Fruit fly (Drosophila melanogaster) whole organism, adult: ENCODE measurements around the gene CG15211.

Experiments
- CG11617 ChIP-seq: fragments of 200-800 bp; sonication (Bioruptor generic); optimal IDR thresholded peaks from 2 replicates; lab custom pipeline; 2017; ENCODE audit warnings: mild to moderate bottlenecking, missing biosample characterization, missing genetic modification reagents, missing genetic modification characterization
- CG12768 ChIP-seq: fragments of 200-800 bp; sonication (Bioruptor generic); optimal IDR thresholded peaks from 2 replicates; lab custom pipeline; 2017; ENCODE audit warnings: missing biosample characterization, missing genetic modification characterization, mild to moderate bottlenecking, moderate library complexity, missing genetic modification reagents
- CG14711 ChIP-seq: fragments of 200-800 bp; sonication (Bioruptor generic); optimal IDR thresholded peaks from 2 replicates; lab custom pipeline; 2018; ENCODE audit warnings: missing biosample characterization, mild to moderate bottlenecking, missing genetic modification characterization, moderate library complexity
- CG1620 ChIP-seq: fragments of 200-800 bp; sonication (Bioruptor generic); optimal IDR thresholded peaks from 2 replicates; lab custom pipeline; 2016; ENCODE audit warnings: missing biosample characterization, missing genetic modification characterization
- CG33017 ChIP-seq: fragments of 200-800 bp; sonication (Bioruptor generic); optimal IDR thresholded peaks from 2 replicates; lab custom pipeline; 2018; ENCODE audit warnings: missing biosample characterization, mild to moderate bottlenecking, missing genetic modification characterization, moderate library complexity
- CG5204 ChIP-seq: fragments of 200-800 bp; sonication (Bioruptor generic); optimal IDR thresholded peaks from 2 replicates; lab custom pipeline; 2016; ENCODE audit warnings: missing biosample characterization, missing genetic modification characterization
- CG7045 ChIP-seq: fragments of 200-800 bp; sonication (Bioruptor generic); optimal IDR thresholded peaks from 2 replicates; lab custom pipeline; 2017; ENCODE audit warnings: missing biosample characterization, mild to moderate bottlenecking, missing genetic modification characterization
- CG7101 ChIP-seq: fragments of 200-800 bp; sonication (Bioruptor generic); optimal IDR thresholded peaks from 2 replicates; lab custom pipeline; 2018; ENCODE audit warnings: missing biosample characterization, mild to moderate bottlenecking, missing genetic modification characterization, moderate library complexity
- Clk ChIP-seq: fragments of 200-800 bp; sonication (Bioruptor generic); optimal IDR thresholded peaks from 2 replicates; lab custom pipeline; 2017; ENCODE audit warnings: missing biosample characterization, missing genetic modification characterization
- Crg-1 ChIP-seq: fragments of 200-800 bp; sonication (Bioruptor generic); optimal IDR thresholded peaks from 2 replicates; lab custom pipeline; 2016; ENCODE audit warnings: missing biosample characterization, missing genetic modification characterization
- Hr96 ChIP-seq: fragments of 200-800 bp; sonication (Bioruptor generic); optimal IDR thresholded peaks from 2 replicates; lab custom pipeline; 2016; ENCODE audit warnings: missing biosample characterization, missing genetic modification characterization
- Mnt ChIP-seq: fragments of 200-800 bp; sonication (Bioruptor generic); optimal IDR thresholded peaks from 2 replicates; lab custom pipeline; 2016; ENCODE audit warnings: missing biosample characterization, mild to moderate bottlenecking, missing genetic modification characterization
- bab1 ChIP-seq: fragments of 200-800 bp; sonication (Bioruptor generic); optimal IDR thresholded peaks from 3 replicates; lab custom pipeline; 2019; ENCODE audit warnings: missing biosample characterization, mild to moderate bottlenecking, missing genetic modification characterization, moderate library complexity
- cic ChIP-seq: fragments of 200-800 bp; sonication (Bioruptor generic); optimal IDR thresholded peaks from 2 replicates; lab custom pipeline; 2017; ENCODE audit warnings: missing biosample characterization, mild to moderate bottlenecking, missing genetic modification characterization, moderate library complexity
- cnc ChIP-seq, 2 experiments: fragments of >200 bp; optimal IDR thresholded peaks; 2 replicates each; lab custom pipeline; 2017
- kay ChIP-seq: fragments of 200-800 bp; sonication (Bioruptor generic); peaks from one replicate; lab custom pipeline; 2016; ENCODE audit warnings: missing biosample characterization, missing genetic modification characterization, borderline replicate concordance
- ovo ChIP-seq: fragments of 200-800 bp; sonication (Bioruptor generic); optimal IDR thresholded peaks from 2 replicates; lab custom pipeline; 2016; ENCODE audit warnings: missing biosample characterization, missing genetic modification characterization
- pad ChIP-seq: fragments of 200-800 bp; sonication (Bioruptor generic); optimal IDR thresholded peaks from 3 replicates; lab custom pipeline; 2017; ENCODE audit warnings: missing biosample characterization, missing genetic modification characterization, mild to moderate bottlenecking, moderate library complexity, missing genetic modification reagents
- tj ChIP-seq: fragments of 200-800 bp; sonication (Bioruptor generic); optimal IDR thresholded peaks from 3 replicates; lab custom pipeline; 2017; ENCODE audit warnings: missing biosample characterization, mild to moderate bottlenecking, missing genetic modification characterization, moderate library complexity
- toe ChIP-seq: fragments of 200-800 bp; sonication (Bioruptor generic); optimal IDR thresholded peaks from 2 replicates; lab custom pipeline; 2016; ENCODE audit warnings: missing biosample characterization, missing genetic modification characterization

The CG15211 gene

DNA sequence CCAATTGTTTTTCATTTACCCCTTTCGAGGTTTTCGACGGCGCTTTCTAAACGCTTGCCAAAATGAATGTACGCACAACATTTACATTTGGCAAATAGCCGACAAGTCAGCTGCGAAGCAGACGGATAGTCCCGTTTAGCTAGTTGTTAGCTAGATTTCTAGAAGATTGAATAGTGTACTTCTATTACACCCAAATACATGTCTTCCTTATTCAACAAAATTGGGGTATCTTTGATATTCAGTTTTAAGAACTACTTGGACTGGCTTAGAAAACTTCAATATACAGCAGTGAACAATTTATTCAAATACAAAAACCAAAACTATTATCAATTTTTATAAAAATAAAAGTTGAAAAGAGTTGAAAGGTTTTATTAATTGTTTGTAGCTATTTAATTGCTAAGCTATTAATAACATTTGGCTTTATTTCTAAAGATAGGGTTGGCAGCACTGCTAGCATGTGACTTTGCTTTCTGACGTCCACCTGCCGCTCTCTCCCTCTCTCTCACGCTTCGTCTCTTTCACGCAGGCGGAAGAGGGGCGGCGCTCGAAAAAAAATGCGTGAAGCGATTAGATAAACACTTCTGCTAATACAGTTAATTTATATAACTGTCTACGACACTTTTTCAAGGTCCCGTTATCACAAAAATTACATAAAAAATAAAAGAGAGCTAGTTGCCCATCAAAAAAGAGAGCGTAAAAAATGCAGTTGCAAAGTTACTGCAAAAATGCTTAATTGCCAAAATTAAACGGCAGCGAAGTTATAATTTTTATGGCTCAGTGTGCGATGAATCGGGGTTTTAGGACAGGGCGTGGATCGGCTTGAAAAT lies 12.7 kb downstream of the CG15211 start:
- TF ChIP-seq cnc (optimal IDR thresholded peaks at IDR 0.05; lab: Kevin White, UChicago) (no peak), toe (GFP tag; lab: Kevin White, UChicago) (peak; percentile 7), pad (GFP tag; lab: Kevin White, UChicago) (peak; percentile 75), CG7101 (peak; percentile 9), CG11617 (GFP tag; lab: Kevin White, UChicago) (peak; percentile 55), CG14711 (tag; lab: Kevin White, UChicago) (peak; percentile 39), ovo (peak; percentile 92), tj (GFP tag; lab: Kevin White, UChicago) (peak; percentile 99), CG1620 (GFP tag; lab: Kevin White, UChicago) (no peak)

DNA sequence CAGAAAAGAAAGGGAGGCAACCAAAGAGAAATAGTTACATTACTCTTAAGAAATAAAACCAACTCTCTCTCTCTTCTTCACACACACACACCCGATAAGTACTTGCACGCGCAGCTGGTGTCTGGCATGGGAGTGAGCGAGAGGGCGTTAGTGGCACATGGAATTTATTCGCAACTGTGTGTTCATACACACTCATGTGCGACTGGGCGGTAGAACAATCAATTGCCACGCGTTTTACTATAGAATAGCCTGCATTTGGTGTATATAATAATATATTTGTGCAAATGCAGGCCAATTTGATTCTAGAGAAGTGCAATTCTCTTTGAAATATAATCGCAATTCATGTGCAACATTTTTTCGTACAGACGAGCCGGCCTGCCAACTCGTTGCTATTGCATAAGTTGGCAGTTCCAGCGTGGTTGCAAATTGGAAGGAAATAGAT lies 13.6 kb downstream of the CG15211 start:
- TF ChIP-seq kay (GFP tag; lab: Kevin White, UChicago), result peak; percentile 89
- peak; percentile 83 for TF ChIP-seq cic (GFP tag; lab: Kevin White, UChicago)
- no peak for TF ChIP-seq cnc (optimal IDR thresholded peaks at IDR 0.05; lab: Kevin White, UChicago)
- no peak for TF ChIP-seq CG14711 (tag; lab: Kevin White, UChicago)
- no peak for TF ChIP-seq Hr96 (GFP tag; lab: Kevin White, UChicago)
- TF ChIP-seq Mnt (GFP tag; lab: Kevin White, UChicago), result peak; percentile 100
- peak; percentile 54 for TF ChIP-seq CG7101

DNA sequence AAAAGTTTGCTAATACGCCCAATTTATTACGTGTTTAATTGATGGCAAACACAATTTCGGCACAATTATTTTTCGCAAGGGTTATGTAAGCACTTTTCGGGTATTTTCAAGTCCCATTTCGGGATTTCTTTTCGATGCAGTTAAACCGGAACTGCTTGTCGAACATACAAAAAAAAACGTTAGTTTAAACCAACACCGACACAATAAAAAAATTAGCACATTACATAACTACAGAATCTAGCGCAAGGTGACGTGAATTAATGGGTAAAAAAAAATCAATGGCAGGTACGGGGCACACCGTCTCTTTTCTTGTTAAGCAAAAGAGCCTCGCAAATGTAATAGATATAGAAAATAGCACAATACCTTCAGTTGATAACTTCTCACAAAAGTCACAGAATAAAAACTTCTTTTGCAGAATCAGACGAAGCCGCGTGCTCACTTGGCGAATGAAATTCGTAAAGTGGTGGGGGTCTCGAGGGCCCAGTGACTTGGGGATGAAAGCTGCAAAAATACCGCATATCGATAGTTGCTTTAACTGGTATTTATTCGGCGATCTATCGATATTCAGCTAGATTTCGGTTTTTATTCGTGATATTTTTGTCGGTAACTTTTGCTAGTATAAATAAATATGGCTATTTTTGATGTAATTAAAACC lies 14.2 kb downstream of the CG15211 start, which contains the start of the genes Ant2 and sesB:
Gene Ant2 (minus strand): TSS at position 465 of the 655 bp plus-strand sequence.
Gene sesB (minus strand): TSS at position 516 of the 655 bp plus-strand sequence.
- TF ChIP-seq pad (GFP tag; lab: Kevin White, UChicago), result peak; percentile 15
- peak; percentile 61 for TF ChIP-seq Mnt (GFP tag; lab: Kevin White, UChicago)
- TF ChIP-seq Clk (GFP tag; lab: Kevin White, UChicago), result no peak
- peak; percentile 34 for TF ChIP-seq CG1620 (GFP tag; lab: Kevin White, UChicago)
- peak; percentile 23 for TF ChIP-seq Crg-1 (GFP tag; lab: Kevin White, UChicago)
- no peak for TF ChIP-seq CG12768 (GFP tag; lab: Kevin White, UChicago)
- no peak for TF ChIP-seq CG5204 (GFP tag; lab: Kevin White, UChicago)
- no peak for TF ChIP-seq toe (GFP tag; lab: Kevin White, UChicago)
- TF ChIP-seq CG11617 (GFP tag; lab: Kevin White, UChicago), result peak; percentile 9
- peak; percentile 32 for TF ChIP-seq bab1 (GFP tag; lab: Kevin White, UChicago)
- TF ChIP-seq kay (GFP tag; lab: Kevin White, UChicago), result no peak
- TF ChIP-seq CG33017 (tag; lab: Kevin White, UChicago), result peak; percentile 33
- no peak for TF ChIP-seq CG7045 (GFP tag; lab: Kevin White, UChicago)
- TF ChIP-seq ovo, result no peak
- no peak for TF ChIP-seq CG14711 (tag; lab: Kevin White, UChicago)

DNA sequence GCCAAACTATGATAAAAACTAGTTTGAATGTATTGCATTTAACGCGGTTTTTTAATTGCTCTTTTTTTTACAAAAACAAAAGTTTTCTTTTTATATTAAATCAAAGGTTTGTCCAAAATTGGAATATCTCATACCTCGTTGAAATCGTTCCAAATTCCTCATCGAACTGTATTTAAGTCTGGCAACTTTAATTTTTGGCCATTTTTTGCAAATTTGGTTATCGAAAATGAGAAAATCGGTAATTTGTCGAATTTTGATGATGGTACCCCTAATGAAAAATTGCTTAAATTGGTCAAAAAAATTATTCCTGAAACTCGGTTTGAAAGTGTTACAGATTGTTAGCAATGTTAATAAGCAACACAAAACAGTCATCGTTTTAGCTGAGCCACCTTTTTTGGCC lies 15.0 kb downstream of the CG15211 start:
- no peak for TF ChIP-seq CG11617 (GFP tag; lab: Kevin White, UChicago)
- TF ChIP-seq kay (GFP tag; lab: Kevin White, UChicago), result peak; percentile 72

DNA sequence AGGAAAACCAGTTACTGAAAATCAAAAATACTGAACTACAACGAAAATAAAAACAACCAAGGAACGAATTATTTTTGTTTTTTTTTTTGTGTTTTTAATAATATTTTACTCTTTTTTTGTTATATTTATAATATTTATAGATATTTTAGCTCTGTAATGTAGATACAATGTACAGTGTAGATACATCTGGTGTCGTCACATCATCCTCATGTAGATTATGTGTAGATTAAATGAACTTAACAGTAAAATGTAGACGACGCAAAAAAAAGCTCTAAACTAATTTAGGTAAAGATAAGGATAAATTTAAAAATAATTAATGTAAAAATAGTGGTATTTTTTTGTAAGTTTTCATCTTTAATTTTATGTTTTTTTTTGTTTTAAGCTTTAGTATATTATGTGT lies 16.9 kb downstream of the CG15211 start:
- TF ChIP-seq Clk (GFP tag; lab: Kevin White, UChicago) (no peak), CG33017 (tag; lab: Kevin White, UChicago) (no peak), Mnt (GFP tag; lab: Kevin White, UChicago) (no peak), bab1 (GFP tag; lab: Kevin White, UChicago) (no peak), CG5204 (GFP tag; lab: Kevin White, UChicago) (no peak), toe (GFP tag; lab: Kevin White, UChicago) (no peak), ovo (no peak), CG7101 (no peak), CG1620 (GFP tag; lab: Kevin White, UChicago) (no peak), CG14711 (tag; lab: Kevin White, UChicago) (no peak), tj (GFP tag; lab: Kevin White, UChicago) (no peak), kay (GFP tag; lab: Kevin White, UChicago) (no peak), Hr96 (GFP tag; lab: Kevin White, UChicago) (no peak), cnc (optimal IDR thresholded peaks at IDR 0.05; lab: Kevin White, UChicago) (no peak), CG11617 (GFP tag; lab: Kevin White, UChicago) (no peak), CG12768 (GFP tag; lab: Kevin White, UChicago) (no peak), CG7045 (GFP tag; lab: Kevin White, UChicago) (no peak)

DNA sequence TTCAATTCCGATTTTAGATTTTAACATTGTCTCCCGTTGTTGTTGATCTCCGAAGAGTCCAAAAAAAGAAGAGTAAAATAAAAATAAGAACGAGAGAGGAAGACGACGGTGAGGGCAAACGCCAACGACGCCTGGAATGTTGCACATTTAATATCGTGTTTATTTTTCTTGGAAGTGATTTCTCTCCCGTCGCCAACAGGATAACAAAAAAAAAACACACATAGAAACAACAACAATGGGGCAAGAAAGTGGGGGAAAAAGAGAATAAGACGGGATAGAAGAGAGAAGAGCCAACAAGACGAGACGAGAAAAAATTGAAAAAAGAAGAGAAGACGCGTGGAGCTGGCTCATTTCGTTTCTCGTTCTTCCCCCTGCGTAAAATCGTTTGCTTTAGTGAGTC lies 28.7 kb downstream of the CG15211 start:
- no peak for TF ChIP-seq Crg-1 (GFP tag; lab: Kevin White, UChicago)
- no peak for TF ChIP-seq kay (GFP tag; lab: Kevin White, UChicago)
- no peak for TF ChIP-seq CG5204 (GFP tag; lab: Kevin White, UChicago)
- TF ChIP-seq CG1620 (GFP tag; lab: Kevin White, UChicago), result no peak
- TF ChIP-seq cnc (optimal IDR thresholded peaks at IDR 0.05; lab: Kevin White, UChicago), result no peak
- TF ChIP-seq toe (GFP tag; lab: Kevin White, UChicago), result no peak
- no peak for TF ChIP-seq CG12768 (GFP tag; lab: Kevin White, UChicago)
- TF ChIP-seq CG11617 (GFP tag; lab: Kevin White, UChicago), result no peak
- TF ChIP-seq Hr96 (GFP tag; lab: Kevin White, UChicago), result no peak
- no peak for TF ChIP-seq ovo
- no peak for TF ChIP-seq bab1 (GFP tag; lab: Kevin White, UChicago)
- TF ChIP-seq CG7045 (GFP tag; lab: Kevin White, UChicago), result no peak
- no peak for TF ChIP-seq Clk (GFP tag; lab: Kevin White, UChicago)
- TF ChIP-seq CG14711 (tag; lab: Kevin White, UChicago), result no peak
- TF ChIP-seq Mnt (GFP tag; lab: Kevin White, UChicago), result no peak
- no peak for TF ChIP-seq CG7101
- TF ChIP-seq CG33017 (tag; lab: Kevin White, UChicago), result no peak
